Worm (Caenorhabditis elegans) whole organism, dauer: ENCODE results near the gene C33H5.2.

Experiments used
- unc-62 ChIP-seq: sonication (generic microtip); optimal IDR thresholded peaks from 2 replicates; lab custom pipeline; 2017; ENCODE audit warnings: missing biosample characterization, missing genetic modification reagents, missing genetic modification characterization

The C33H5.2 gene

ce11 chrIV:7790801-7791588 lies 13.8 kb upstream of the C33H5.2 start, which contains the start of gene rsp-6:
Gene rsp-6, minus strand, starts transcription at chrIV:7791229.
- TF ChIP-seq unc-62 (GFP tag; lab: Kevin White, UChicago): no peak

ce11 chrIV:7791821-7792446 lies 12.9 kb upstream of the C33H5.2 start, which contains the start of gene C33H5.13:
Gene C33H5.13, minus strand, starts transcription at chrIV:7792263.
- TF ChIP-seq unc-62 (GFP tag; lab: Kevin White, UChicago): no peak

ce11 chrIV:7794709-7795108 lies 10.1 kb upstream of the C33H5.2 start, which contains the start of gene ntp-1:
Gene ntp-1, minus strand, starts transcription at chrIV:7794809.
- no peak for TF ChIP-seq unc-62 (GFP tag; lab: Kevin White, UChicago)

- TF ChIP-seq unc-62 (GFP tag; lab: Kevin White, UChicago): no peak
Observed at ce11 chrIV:7796432-7797113, 8.3 kb upstream of the C33H5.2 start, which contains the start of gene sgo-1. Gene sgo-1, minus strand, starts transcription at chrIV:7796482.

- TF ChIP-seq unc-62 (GFP tag; lab: Kevin White, UChicago): no peak
Observed at ce11 chrIV:7800338-7800737, 4.5 kb upstream of the C33H5.2 start.

- no peak for TF ChIP-seq unc-62 (GFP tag; lab: Kevin White, UChicago)
Observed at ce11 chrIV:7803250-7803649, 1.6 kb upstream of the C33H5.2 start, which contains the start of gene C33H5.16. Gene C33H5.16, minus strand, starts transcription at chrIV:7803350.

- no peak for TF ChIP-seq unc-62 (GFP tag; lab: Kevin White, UChicago)
Observed at ce11 chrIV:7808583-7808982, 3.7 kb downstream of the C33H5.2 start, which contains the start of gene C33H5.1. Gene C33H5.1, plus strand, starts transcription at chrIV:7808912.

ce11 chrIV:7812709-7813108 lies 7.9 kb downstream of the C33H5.2 start, which contains the start of gene zgpa-1:
Gene zgpa-1, minus strand, starts transcription at chrIV:7812809.
- no peak for TF ChIP-seq unc-62 (GFP tag; lab: Kevin White, UChicago)

ce11 chrIV:7815683-7816183 lies 10.9 kb downstream of the C33H5.2 start, which contains the start of gene cdgs-1:
Gene cdgs-1, minus strand, starts transcription at chrIV:7815733.
- TF ChIP-seq unc-62 (GFP tag; lab: Kevin White, UChicago): no peak

ce11 chrIV:7816402-7817102 lies 11.7 kb downstream of the C33H5.2 start:
- TF ChIP-seq unc-62 (GFP tag; lab: Kevin White, UChicago): no peak

ce11 chrIV:7817852-7818251 lies 13.0 kb downstream of the C33H5.2 start, which contains the start of gene ric-3:
Gene ric-3, plus strand, starts transcription at chrIV:7818251.
- TF ChIP-seq unc-62 (GFP tag; lab: Kevin White, UChicago): no peak

- no peak for TF ChIP-seq unc-62 (GFP tag; lab: Kevin White, UChicago)
Observed at ce11 chrIV:7822524-7822923, 17.7 kb downstream of the C33H5.2 start, which contains the start of gene T14A8.2. Gene T14A8.2, minus strand, starts transcription at chrIV:7822624.

ce11 chrIV:7824649-7825048 lies 19.8 kb downstream of the C33H5.2 start:
- TF ChIP-seq unc-62 (GFP tag; lab: Kevin White, UChicago): no peak

ce11 chrIV:7829275-7829938 lies 24.6 kb downstream of the C33H5.2 start, which contains the start of gene C06A6.4:
Gene C06A6.4, minus strand, starts transcription at chrIV:7829298.
- TF ChIP-seq unc-62 (GFP tag; lab: Kevin White, UChicago): no peak
